Worm (Caenorhabditis elegans): ENCODE data around the gene Y49E10.29.

- TF ChIP-seq unc-62 (GFP tag; optimal IDR thresholded peaks at IDR 0.05) (no peak), snpc-1.1 (tag; optimal IDR thresholded peaks at IDR 0.05; ENCODE audit: insufficient read depth) (no peak), hlh-12 (tag; optimal IDR thresholded peaks at IDR 0.05) (no peak), mes-4 (tag; optimal IDR thresholded peaks at IDR 0.05) (no peak), snpc-4 (GFP tag; optimal IDR thresholded peaks at IDR 0.05) (no peak), snpc-4 (tag; optimal IDR thresholded peaks at IDR 0.05) (no peak), hsf-1 (GFP tag; IDR thresholded peaks at IDR 0.05) (no peak), ama-1 (optimal IDR thresholded peaks at IDR 0.05) (no peak), ama-1 (GFP tag; optimal IDR thresholded peaks at IDR 0.05) (no peak), Y53F4B.3 (GFP tag; IDR thresholded peaks at IDR 0.05) (no peak), lir-1 (GFP tag; conservative IDR thresholded peaks at IDR 0.05) (no peak), snpc-3.4 (tag; optimal IDR thresholded peaks at IDR 0.05) (no peak), mel-28 (tag; optimal IDR thresholded peaks at IDR 0.05; ENCODE audit: borderline replicate concordance) (no peak), nfya-1 (tag; optimal IDR thresholded peaks at IDR 0.05; ENCODE audit: borderline replicate concordance, insufficient read depth) (no peak)
Observed at ce11 chrIII:12443880-12444279, 25.1 kb upstream of the Y49E10.29 start.
